Fruit fly (Drosophila melanogaster) ovary, adult (tissue): ENCODE results near the gene toc.
A peak's percentile ranks its signal among the peaks of the same experiment; 100 is the strongest.

Source experiments
- CG17801 ChIP-seq: fragments of 200-800 bp; optimal IDR thresholded peaks from 2 replicates; lab custom pipeline; 2019; ENCODE audit warnings: missing biosample characterization, mild to moderate bottlenecking, missing genetic modification characterization, moderate library complexity; ENCODE audit not compliant: partially characterized antibody

Gene toc

DNA sequence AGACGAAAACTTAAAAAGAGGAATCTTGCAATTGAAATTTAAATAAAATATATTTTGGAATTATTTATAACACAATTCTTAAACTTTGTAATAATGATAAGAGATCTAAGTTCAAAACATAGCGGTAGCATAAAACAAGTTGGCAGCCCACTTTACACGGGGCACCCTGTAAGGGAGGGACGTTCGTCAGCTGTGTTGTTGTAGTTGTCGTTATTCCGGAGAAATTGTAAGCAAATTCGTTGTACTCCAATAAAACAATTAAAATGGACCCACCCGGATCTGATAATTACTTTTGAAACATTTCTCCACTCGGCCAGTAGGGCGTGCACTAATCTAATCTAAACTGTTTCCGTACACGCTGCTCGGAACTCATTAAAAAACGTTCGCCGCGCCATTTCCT is 114.2 kb downstream of the toc start, which contains the start of gene GABPI:
TSS of gene GABPI (plus strand) at position 190 of the 400 bp plus-strand sequence.
- TF ChIP-seq CG17801 (GFP tag; lab: Kevin White, UChicago), result peak; percentile 3

DNA sequence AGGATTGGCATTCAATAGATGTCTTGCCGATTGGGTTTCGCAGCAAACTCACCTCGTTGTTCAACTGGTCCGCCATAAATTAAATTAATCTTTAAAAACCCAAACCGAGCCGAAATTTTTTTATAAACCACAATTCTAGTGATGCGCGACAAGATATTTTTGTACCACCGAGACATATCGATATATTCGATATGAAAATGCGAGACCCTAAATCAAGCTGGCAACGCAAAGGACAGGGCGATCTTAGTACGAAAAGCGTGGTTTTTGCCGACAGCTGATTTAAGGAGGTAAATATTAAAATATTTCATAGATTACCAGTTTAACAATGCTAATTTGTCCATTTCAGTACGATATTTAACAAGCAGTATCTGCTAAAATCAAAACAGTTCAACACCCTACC is 115.6 kb downstream of the toc start, which contains the start of the genes Sf3b2 and CG17219:
TSS of gene Sf3b2 (minus strand) at position 157 of the 400 bp plus-strand sequence.
TSS of gene CG17219 (plus strand) at position 242 of the 400 bp plus-strand sequence.
- TF ChIP-seq CG17801 (GFP tag; lab: Kevin White, UChicago), result peak; percentile 15

DNA sequence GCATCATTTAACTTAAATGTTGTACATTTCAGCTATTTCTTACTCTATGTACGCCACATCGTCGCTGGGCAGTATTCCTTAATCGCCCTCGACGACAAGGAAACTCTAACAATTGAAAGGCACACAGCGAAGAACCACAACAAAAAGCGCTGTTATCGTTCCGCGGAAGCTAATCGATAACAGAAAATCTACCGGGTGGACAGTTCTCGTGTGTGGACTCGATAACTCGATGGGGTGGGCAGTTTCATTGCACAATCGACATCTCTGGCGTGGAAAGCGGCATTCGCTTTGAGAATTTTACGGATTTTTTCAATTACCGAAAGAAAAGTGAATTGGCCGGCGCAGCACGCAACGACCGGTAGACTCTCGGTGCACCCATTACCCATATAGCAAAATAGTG is 121.6 kb downstream of the toc start, which contains the start of the genes alpha4GT1 and Prp40:
TSS of gene alpha4GT1 (minus strand) at position 156 of the 400 bp plus-strand sequence.
TSS of gene Prp40 (plus strand) at position 241 of the 400 bp plus-strand sequence.
- peak; percentile 38 for TF ChIP-seq CG17801 (GFP tag; lab: Kevin White, UChicago)
